Worm (Caenorhabditis elegans) whole organism, L3 larva: ENCODE results near the gene F41G3.6.

Experiments used
- R02D3.7 ChIP-seq: fragments of 150-350 bp; optimal IDR thresholded peaks from 2 replicates; lab custom pipeline; 2014; ENCODE audit warnings: missing biosample characterization, missing genetic modification characterization
- ZK546.5 ChIP-seq: sonication (generic microtip); optimal IDR thresholded peaks from 2 replicates; lab custom pipeline; 2017; ENCODE audit warnings: missing biosample characterization, missing genetic modification characterization
- ama-1 ChIP-seq: fragments of 150-350 bp; optimal IDR thresholded peaks from 2 replicates; lab custom pipeline; 2018
- ceh-16 ChIP-seq: sonication (generic microtip); optimal IDR thresholded peaks from 2 replicates; lab custom pipeline; 2017; ENCODE audit warnings: missing biosample characterization, missing genetic modification characterization
- ceh-28 ChIP-seq: fragments of 150-350 bp; optimal IDR thresholded peaks from 2 replicates; lab custom pipeline; 2014; ENCODE audit warnings: missing biosample characterization, missing genetic modification reagents, missing genetic modification characterization
- ceh-82 ChIP-seq: fragments of 150-350 bp; optimal IDR thresholded peaks from 2 replicates; lab custom pipeline; 2014; ENCODE audit warnings: missing biosample characterization, missing genetic modification characterization
- ceh-9 ChIP-seq: sonication (generic microtip); optimal IDR thresholded peaks from 2 replicates; lab custom pipeline; 2018; ENCODE audit warnings: missing biosample characterization, missing genetic modification characterization
- egl-27 ChIP-seq: sonication (generic microtip); optimal IDR thresholded peaks from 4 replicates; lab custom pipeline; 2017; ENCODE audit warnings: missing biosample characterization, missing genetic modification reagents, missing genetic modification characterization
- egl-5 ChIP-seq: fragments of 150-350 bp; optimal IDR thresholded peaks from 2 replicates; lab custom pipeline; 2017; ENCODE audit warnings: missing biosample characterization, missing genetic modification reagents, missing genetic modification characterization, inconsistent platforms
- elt-1 ChIP-seq: fragments of 150-350 bp; optimal IDR thresholded peaks from 2 replicates; lab custom pipeline; 2014; ENCODE audit warnings: missing biosample characterization, missing genetic modification characterization
- elt-2 ChIP-seq: sonication (generic microtip); optimal IDR thresholded peaks from 2 replicates; lab custom pipeline; 2016; ENCODE audit warnings: missing genetic modification reagents, mild to moderate bottlenecking, missing genetic modification characterization, missing compliant biosample characterization
- elt-3 ChIP-seq, 3 experiments: fragments of 150-350 bp in 1 of 3; sonication (generic microtip) in 2 of 3; optimal IDR thresholded peaks; 2 replicates in 2 of 3; 4 replicates in 1 of 3; lab custom pipeline; 2014 to 2017; ENCODE audit warnings: missing biosample characterization in 3 of 3, missing genetic modification characterization in 3 of 3
- eor-1 ChIP-seq, 2 experiments: fragments of 150-350 bp; optimal IDR thresholded peaks; 2 replicates each; lab custom pipeline; 2014 to 2018; ENCODE audit warnings: missing biosample characterization in 2 of 2, missing genetic modification characterization in 2 of 2
- fkh-10 ChIP-seq: sonication (generic microtip); optimal IDR thresholded peaks from 2 replicates; lab custom pipeline; 2017; ENCODE audit warnings: missing biosample characterization, missing genetic modification reagents, missing genetic modification characterization
- fkh-2 ChIP-seq: fragments of 150-350 bp; optimal IDR thresholded peaks from 2 replicates; lab custom pipeline; 2014; ENCODE audit warnings: missing biosample characterization, missing genetic modification reagents, missing genetic modification characterization
- fos-1 ChIP-seq: fragments of 150-350 bp; optimal IDR thresholded peaks from 2 replicates; lab custom pipeline; 2014; ENCODE audit warnings: missing biosample characterization, missing genetic modification characterization
- jun-1 ChIP-seq: fragments of 150-350 bp; optimal IDR thresholded peaks from 2 replicates; lab custom pipeline; 2014; ENCODE audit warnings: missing biosample characterization, missing genetic modification reagents, missing genetic modification characterization
- lin-15B ChIP-seq: fragments of 150-350 bp; optimal IDR thresholded peaks from 2 replicates; lab custom pipeline; 2014; ENCODE audit warnings: missing biosample characterization, missing genetic modification characterization
- mdl-1 ChIP-seq: fragments of 150-350 bp; optimal IDR thresholded peaks from 2 replicates; lab custom pipeline; 2014; ENCODE audit warnings: missing biosample characterization, missing genetic modification characterization
- mml-1 ChIP-seq: fragments of 150-350 bp; sonication (generic microtip); optimal IDR thresholded peaks from 3 replicates; lab custom pipeline; 2014; ENCODE audit warnings: missing biosample characterization, missing genetic modification characterization
- nfya-1 ChIP-seq: sonication (generic microtip); optimal IDR thresholded peaks from 2 replicates; lab custom pipeline; 2017; ENCODE audit warnings: missing genetic modification characterization, mild to moderate bottlenecking, missing compliant biosample characterization, antibody characterized with exemption, moderate library complexity; ENCODE audit not compliant: insufficient read depth
- nhr-11 ChIP-seq: fragments of 150-350 bp; optimal IDR thresholded peaks from 2 replicates; lab custom pipeline; 2014; ENCODE audit warnings: missing biosample characterization, missing genetic modification characterization
- nhr-12 ChIP-seq: fragments of 150-350 bp; optimal IDR thresholded peaks from 2 replicates; lab custom pipeline; 2014; ENCODE audit warnings: missing biosample characterization, missing genetic modification characterization
- nhr-23 ChIP-seq: fragments of 150-350 bp; optimal IDR thresholded peaks from 2 replicates; lab custom pipeline; 2014; ENCODE audit warnings: missing biosample characterization, missing genetic modification reagents, missing genetic modification characterization
- nhr-237 ChIP-seq: fragments of 150-350 bp; optimal IDR thresholded peaks from 2 replicates; lab custom pipeline; 2014; ENCODE audit warnings: missing biosample characterization, missing genetic modification characterization
- nhr-25 ChIP-seq: sonication (generic microtip); optimal IDR thresholded peaks from 2 replicates; lab custom pipeline; 2017; ENCODE audit warnings: missing biosample characterization, missing genetic modification characterization
- nhr-43 ChIP-seq: sonication (generic microtip); optimal IDR thresholded peaks from 2 replicates; lab custom pipeline; 2016; ENCODE audit warnings: mild to moderate bottlenecking, missing genetic modification characterization, missing compliant biosample characterization; ENCODE audit not compliant: poor library complexity, severe bottlenecking
- nhr-67 ChIP-seq: fragments of 150-350 bp; optimal IDR thresholded peaks from 2 replicates; lab custom pipeline; 2014; ENCODE audit warnings: missing biosample characterization, missing genetic modification characterization
- nhr-76 ChIP-seq: fragments of 150-350 bp; sonication (generic microtip); optimal IDR thresholded peaks from 5 replicates; lab custom pipeline; 2014; ENCODE audit warnings: missing biosample characterization, missing genetic modification characterization
- nhr-77 ChIP-seq: fragments of 150-350 bp; optimal IDR thresholded peaks from 2 replicates; lab custom pipeline; 2014; ENCODE audit warnings: missing biosample characterization, missing genetic modification characterization
- pha-4 ChIP-seq: fragments of 150-350 bp; optimal IDR thresholded peaks from 2 replicates; lab custom pipeline; 2014; ENCODE audit warnings: missing biosample characterization, missing genetic modification reagents, missing genetic modification characterization
- pqm-1 ChIP-seq: fragments of 150-350 bp; optimal IDR thresholded peaks from 2 replicates; lab custom pipeline; 2017; ENCODE audit warnings: missing biosample characterization, missing genetic modification characterization, inconsistent platforms
- sea-2 ChIP-seq: fragments of 150-350 bp; sonication (generic microtip); optimal IDR thresholded peaks from 4 replicates; lab custom pipeline; 2014; ENCODE audit warnings: missing biosample characterization, missing genetic modification reagents, missing genetic modification characterization
- unc-39 ChIP-seq: sonication (generic microtip); optimal IDR thresholded peaks from 4 replicates; lab custom pipeline; 2017; ENCODE audit warnings: missing biosample characterization, missing genetic modification characterization
- unc-62 ChIP-seq: fragments of 150-350 bp; sonication (generic microtip); optimal IDR thresholded peaks from 4 replicates; lab custom pipeline; 2014; ENCODE audit warnings: missing biosample characterization, missing genetic modification reagents, missing genetic modification characterization
- zag-1 ChIP-seq: fragments of 150-350 bp; optimal IDR thresholded peaks from 2 replicates; lab custom pipeline; 2014; ENCODE audit warnings: missing biosample characterization, missing genetic modification characterization
- ztf-11 ChIP-seq: fragments of 150-350 bp; optimal IDR thresholded peaks from 2 replicates; lab custom pipeline; 2014; ENCODE audit warnings: missing biosample characterization, missing genetic modification characterization

F41G3.6 gene

DNA sequence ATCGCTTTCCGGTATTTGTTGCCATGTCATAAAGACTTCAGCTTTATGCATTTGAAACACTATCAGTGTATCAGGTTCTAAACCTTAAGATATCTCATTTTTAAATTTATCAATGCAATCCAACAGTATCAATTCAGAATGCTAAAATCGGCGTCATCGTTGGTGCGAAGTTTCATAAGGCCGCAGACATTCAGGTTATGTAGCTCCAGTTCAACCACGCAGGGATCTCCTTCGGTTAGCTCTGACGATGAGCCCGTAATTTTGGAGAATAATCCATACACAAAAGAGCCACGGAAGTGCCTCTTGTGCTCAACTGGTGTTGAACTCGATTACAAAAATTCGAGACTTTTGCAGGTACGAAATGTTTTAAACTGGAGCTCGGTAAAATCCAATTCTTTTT lies 6.6 kb upstream of the F41G3.6 start, which contains the start of gene mrps-18.C:
TSS of gene mrps-18.C (plus strand) at position 138 of the 400 bp plus-strand sequence.
- no peak for TF ChIP-seq eor-1 (tag; optimal IDR thresholded peaks at IDR 0.05; lab: Kevin White, UChicago)
- TF ChIP-seq fkh-2 = no peak
- no peak for TF ChIP-seq nhr-77 (tag; lab: Kevin White, UChicago)
- TF ChIP-seq mdl-1 (tag; lab: Kevin White, UChicago) = no peak

- TF ChIP-seq egl-5 (tag; lab: Kevin White, UChicago) = no peak
- TF ChIP-seq elt-2 (tag; lab: Kevin White, UChicago) = no peak
- TF ChIP-seq pqm-1 (tag; lab: Kevin White, UChicago) = no peak
- no peak for TF ChIP-seq unc-62
- TF ChIP-seq nhr-12 (tag; lab: Kevin White, UChicago) = no peak
- no peak for TF ChIP-seq jun-1 (tag; lab: Kevin White, UChicago)
- no peak for TF ChIP-seq nhr-43 (tag; lab: Kevin White, UChicago)
These were observed 6.1 kb upstream of the F41G3.6 start, which contains the start of gene T14B4.1 for ce11 chrII:6736604-6737003. TSS of gene T14B4.1 (plus strand) at chrII:6736904.

ce11 chrII:6741428-6741827 lies 1.3 kb upstream of the F41G3.6 start, which contains the start of gene exos-8:
TSS of gene exos-8 (plus strand) at chrII:6741691.
- TF ChIP-seq lin-15B (tag; lab: Kevin White, UChicago) (peak; percentile 83), nhr-76 (tag; lab: Kevin White, UChicago) (no peak), nhr-11 (tag; lab: Kevin White, UChicago) (no peak), nhr-67 (tag; lab: Kevin White, UChicago) (no peak), egl-5 (tag; lab: Kevin White, UChicago) (peak; percentile 61), nhr-43 (tag; lab: Kevin White, UChicago) (peak; percentile 54), pqm-1 (tag; lab: Kevin White, UChicago) (peak; percentile 49), nfya-1 (peak; percentile 65), elt-1 (tag; lab: Kevin White, UChicago) (no peak), elt-3 (tag; optimal IDR thresholded peaks at IDR 0.05; lab: Kevin White, UChicago) (no peak), nhr-23 (tag; lab: Kevin White, UChicago) (peak; percentile 50), nhr-25 (tag; lab: Kevin White, UChicago) (peak; percentile 40), elt-2 (tag; lab: Kevin White, UChicago) (peak; percentile 37), pha-4 (peak; percentile 80), R02D3.7 (peak; percentile 12)
- TF ChIP-seq, all 47 proteins: peak for 10

ce11 chrII:6744648-6745047 lies 1.9 kb downstream of the F41G3.6 start, which contains the start of gene ins-15:
TSS of gene ins-15 (minus strand) at chrII:6744748.
- TF ChIP-seq ceh-16 = no peak
- no peak for TF ChIP-seq elt-2 (tag; lab: Kevin White, UChicago)
- no peak for TF ChIP-seq eor-1 (tag; optimal IDR thresholded peaks at IDR 0.05; lab: Kevin White, UChicago)
- TF ChIP-seq unc-39 (tag; lab: Kevin White, UChicago) = no peak
- TF ChIP-seq fkh-10 (GFP tag; lab: Kevin White, UChicago) = no peak
- TF ChIP-seq nhr-237 = no peak
- no peak for TF ChIP-seq nhr-12 (tag; lab: Kevin White, UChicago)
- no peak for TF ChIP-seq ztf-11 (tag; lab: Kevin White, UChicago)
- TF ChIP-seq ceh-9 = no peak
- no peak for TF ChIP-seq mml-1 (tag; lab: Kevin White, UChicago)
- no peak for TF ChIP-seq egl-5 (tag; lab: Kevin White, UChicago)
- no peak for TF ChIP-seq ama-1 (lab: Kevin White, UChicago)
- no peak for TF ChIP-seq zag-1 (tag; lab: Kevin White, UChicago)
- TF ChIP-seq fos-1 = no peak
- no peak for TF ChIP-seq sea-2 (GFP tag; lab: Kevin White, UChicago)
- TF ChIP-seq ceh-82 (tag; lab: Kevin White, UChicago) = no peak
- TF ChIP-seq ZK546.5 (tag; lab: Kevin White, UChicago) = no peak
- no peak for TF ChIP-seq lin-15B (tag; lab: Kevin White, UChicago)
- no peak for TF ChIP-seq ceh-28
- TF ChIP-seq egl-27 (tag; lab: Kevin White, UChicago) = no peak
- TF ChIP-seq, all 47 proteins: peak for 0
